Fruit fly (Drosophila melanogaster): ENCODE measurements around the gene CG4592.
A peak's percentile ranks its signal among the peaks of the same experiment; 100 is the strongest.

The CG4592 gene

DNA sequence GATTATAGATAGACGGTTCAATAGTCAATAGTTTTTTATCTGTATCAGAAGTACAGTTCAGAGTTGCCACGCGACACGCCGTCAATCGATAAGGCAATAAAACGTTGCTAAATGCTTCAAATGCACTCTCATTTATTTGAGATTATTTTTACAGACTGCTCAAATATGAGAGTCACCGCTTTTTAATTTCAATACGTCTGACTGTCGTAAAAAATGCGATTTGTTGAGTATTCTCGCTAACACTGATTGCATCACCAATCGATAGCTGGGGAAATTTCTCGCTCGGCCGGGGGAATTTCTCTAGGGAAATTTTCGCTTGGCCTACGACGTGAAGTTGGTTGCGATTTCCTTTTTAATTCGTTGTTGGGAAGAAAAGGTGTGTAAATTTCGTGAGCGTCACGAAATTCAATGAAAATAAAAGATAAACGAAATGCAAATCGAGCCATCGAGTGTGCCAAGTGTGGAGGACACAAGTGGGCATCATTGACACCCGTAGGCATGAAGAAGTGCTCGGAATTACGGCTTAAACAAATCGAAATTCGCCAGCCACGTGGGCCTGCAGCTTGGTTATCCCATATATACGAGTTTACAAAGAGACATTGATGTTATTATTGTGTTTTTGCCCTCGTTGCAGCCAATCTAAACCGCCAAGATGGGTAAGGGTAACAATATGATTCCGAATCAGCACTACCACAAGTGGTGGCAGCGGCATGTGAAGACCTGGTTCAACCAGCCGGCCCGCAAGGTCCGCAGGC lies 45.7 kb downstream of the CG4592 start, which contains the start of the genes Dref and RpL13 (continued):
- peak; percentile 71 for TF ChIP-seq dati (GFP tag; IDR thresholded peaks at IDR 0.05)
- TF ChIP-seq CG8281 (tag; optimal IDR thresholded peaks at IDR 0.05): peak; percentile 70
- peak; percentile 66; the same call in 1 of the 3 replicates for TF ChIP-seq CG7963 (GFP tag; IDR thresholded peaks at IDR 0.05; ENCODE audit: partially characterized antibody)
- TF ChIP-seq pros (GFP tag; optimal IDR thresholded peaks at IDR 0.05): peak; percentile 60
- peak; percentile 75; the same call in 1 of the 2 replicates for TF ChIP-seq tna (GFP tag; IDR thresholded peaks at IDR 0.05; ENCODE audit: partially characterized antibody)
- TF ChIP-seq HmgZ (tag; optimal IDR thresholded peaks at IDR 0.05): peak; percentile 93
- TF ChIP-seq CG10654 (GFP tag; optimal IDR thresholded peaks at IDR 0.05): peak; percentile 79
- peak; percentile 71 for TF ChIP-seq CG3838 (GFP tag; optimal IDR thresholded peaks at IDR 0.05)
- peak; percentile 38; the same call in 1 of the 2 replicates for TF ChIP-seq Drgx (GFP tag; IDR thresholded peaks at IDR 0.05)
- peak; percentile 81 for TF ChIP-seq Bteb2 (GFP tag; optimal IDR thresholded peaks at IDR 0.05)
- TF ChIP-seq CG2889 (GFP tag; IDR thresholded peaks at IDR 0.05): no peak
- TF ChIP-seq E2f2 (GFP tag; IDR thresholded peaks at IDR 0.05): peak; percentile 84
- peak; percentile 69 for TF ChIP-seq CG14050 (GFP tag; IDR thresholded peaks at IDR 0.05)
- TF ChIP-seq cato (GFP tag; optimal IDR thresholded peaks at IDR 0.05; ENCODE audit: borderline replicate concordance): peak; percentile 65
- peak; percentile 95 for TF ChIP-seq CG3281 (GFP tag; optimal IDR thresholded peaks at IDR 0.05)
- peak; percentile 90 for TF ChIP-seq PHDP (tag; optimal IDR thresholded peaks at IDR 0.05)
- TF ChIP-seq CG4404 (GFP tag; IDR thresholded peaks at IDR 0.05): peak; percentile 26; the same call in 1 of the 2 replicates
- no peak for TF ChIP-seq abd-A (tag; optimal IDR thresholded peaks at IDR 0.05)
- TF ChIP-seq Myb (GFP tag; optimal IDR thresholded peaks at IDR 0.05): peak; percentile 72
- 0 out of 2 replicates have a peak, but pooled peaks have one; percentile 5 for TF ChIP-seq ham (GFP tag; IDR thresholded peaks at IDR 0.05)
- no peak for TF ChIP-seq CG1832 (GFP tag; optimal IDR thresholded peaks at IDR 0.05)
- peak; percentile 80 for TF ChIP-seq gcm2 (GFP tag; optimal IDR thresholded peaks at IDR 0.05)
- peak; percentile 65 for TF ChIP-seq vfl (GFP tag; optimal IDR thresholded peaks at IDR 0.05)
- TF ChIP-seq Ptx1 (GFP tag; IDR thresholded peaks at IDR 0.05): peak; percentile 69
- peak; percentile 85 for TF ChIP-seq CG13894 (tag; optimal IDR thresholded peaks at IDR 0.05)
- peak; percentile 51 for TF ChIP-seq CG3065 (GFP tag; optimal IDR thresholded peaks at IDR 0.05)
- TF ChIP-seq gt (GFP tag; IDR thresholded peaks at IDR 0.05): 0 out of 2 replicates have a peak, but pooled peaks have one; percentile 16
- TF ChIP-seq zen2 (GFP tag; IDR thresholded peaks at IDR 0.05; ENCODE audit: partially characterized antibody): no peak; the same call in 2 of the 3 replicates
- TF ChIP-seq row (GFP tag; IDR thresholded peaks at IDR 0.05): peak; percentile 81
- peak; percentile 93 for TF ChIP-seq CG15514 (GFP tag; optimal IDR thresholded peaks at IDR 0.05)
- TF ChIP-seq bab2 (GFP tag; optimal IDR thresholded peaks at IDR 0.05): peak; percentile 69
- TF ChIP-seq HLH3B (GFP tag; IDR thresholded peaks at IDR 0.05): peak; percentile 52; the same call in 1 of the 2 replicates
- peak; percentile 66 for TF ChIP-seq disco-r (GFP tag; optimal IDR thresholded peaks at IDR 0.05)
- TF ChIP-seq CG2875 (GFP tag; optimal IDR thresholded peaks at IDR 0.05): peak; percentile 91
- peak in 1 of 2 experiments; percentile 18 for TF ChIP-seq tll (GFP tag; optimal IDR thresholded peaks at IDR 0.05)
- TF ChIP-seq croc (GFP tag; conservative IDR thresholded peaks at IDR 0.05): peak; percentile 20; the same call in 1 of the 3 replicates
- peak; percentile 77 for TF ChIP-seq slbo (GFP tag; IDR thresholded peaks at IDR 0.05)
- peak; percentile 84 for TF ChIP-seq salm (tag; optimal IDR thresholded peaks at IDR 0.05)
- TF ChIP-seq BEAF-32 (GFP tag; optimal IDR thresholded peaks at IDR 0.05): peak; percentile 84
- peak; percentile 77 for TF ChIP-seq seq (GFP tag; IDR thresholded peaks at IDR 0.05)
- TF ChIP-seq Bdp1 (GFP tag; optimal IDR thresholded peaks at IDR 0.05): peak; percentile 64
- peak; percentile 81 for TF ChIP-seq grau (tag; optimal IDR thresholded peaks at IDR 0.05)
- TF ChIP-seq CG32532 (GFP tag; IDR thresholded peaks at IDR 0.05): peak; percentile 81
- peak; percentile 80 for TF ChIP-seq CG30403 (GFP tag; optimal IDR thresholded peaks at IDR 0.05)
- TF ChIP-seq hbn (GFP tag; IDR thresholded peaks at IDR 0.05; ENCODE audit: partially characterized antibody): peak; percentile 67
- peak; percentile 61 for TF ChIP-seq CG6272 (GFP tag; IDR thresholded peaks at IDR 0.05)
- peak; percentile 79 for TF ChIP-seq emc (GFP tag; optimal IDR thresholded peaks at IDR 0.05)
- peak; percentile 86 for TF ChIP-seq Fer2 (tag; optimal IDR thresholded peaks at IDR 0.05)
